Fruit fly (Drosophila melanogaster): ENCODE measurements around the gene Daxx.

Daxx gene

DNA sequence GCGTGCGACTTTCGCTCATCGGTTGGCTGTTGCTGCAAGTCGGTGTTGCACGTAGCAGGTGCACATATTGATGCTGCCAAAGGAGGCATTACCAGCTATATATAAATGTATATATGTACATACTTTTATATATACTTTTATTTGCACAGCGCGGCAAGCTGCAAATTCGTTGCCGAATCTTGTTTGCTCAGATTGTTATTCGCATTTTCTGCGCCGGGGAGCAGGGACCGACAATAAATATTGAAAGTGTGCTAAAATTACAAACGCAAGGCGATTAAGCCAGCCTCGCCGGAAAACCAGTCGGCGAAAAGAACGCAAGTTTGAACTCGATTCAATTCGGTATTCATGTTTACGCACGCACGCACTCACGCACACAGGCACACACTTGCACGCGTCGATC, 15.9 kb upstream of the Daxx start:
- TF ChIP-seq h (optimal IDR thresholded peaks at IDR 0.05) (no peak), psq (optimal IDR thresholded peaks at IDR 0.05) (no peak), Sin3A (optimal IDR thresholded peaks at IDR 0.05) (no peak), Myc (optimal IDR thresholded peaks at IDR 0.05) (no peak), insv (optimal IDR thresholded peaks at IDR 0.05) (no peak), ttk (optimal IDR thresholded peaks at IDR 0.05) (no peak)

DNA sequence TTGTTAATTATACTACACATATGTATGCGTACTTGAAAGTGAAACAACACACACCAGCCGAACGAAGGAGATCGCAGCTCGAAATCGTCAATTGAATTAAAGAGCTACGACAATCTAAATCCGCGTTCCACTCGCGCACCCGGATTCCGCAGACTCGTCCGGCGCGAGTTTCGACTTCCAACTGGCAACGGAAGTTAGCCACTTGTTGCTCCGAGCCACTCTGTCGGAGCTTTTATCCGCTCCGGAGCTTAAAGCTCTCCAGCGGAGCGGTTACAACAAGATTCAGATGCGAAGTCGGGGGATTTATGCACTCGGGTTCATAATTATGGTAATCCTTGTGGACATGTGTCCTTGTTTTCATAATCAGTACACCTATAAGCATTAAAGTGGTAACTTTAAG, 15.2 kb upstream of the Daxx start, which contains the start of gene Rchy1:
TSS of gene Rchy1 (minus strand) at position 173 of the 400 bp plus-strand sequence.
- TF ChIP-seq psq (optimal IDR thresholded peaks at IDR 0.05) (no peak), ttk (optimal IDR thresholded peaks at IDR 0.05) (no peak), h (optimal IDR thresholded peaks at IDR 0.05) (no peak), insv (optimal IDR thresholded peaks at IDR 0.05) (no peak)

DNA sequence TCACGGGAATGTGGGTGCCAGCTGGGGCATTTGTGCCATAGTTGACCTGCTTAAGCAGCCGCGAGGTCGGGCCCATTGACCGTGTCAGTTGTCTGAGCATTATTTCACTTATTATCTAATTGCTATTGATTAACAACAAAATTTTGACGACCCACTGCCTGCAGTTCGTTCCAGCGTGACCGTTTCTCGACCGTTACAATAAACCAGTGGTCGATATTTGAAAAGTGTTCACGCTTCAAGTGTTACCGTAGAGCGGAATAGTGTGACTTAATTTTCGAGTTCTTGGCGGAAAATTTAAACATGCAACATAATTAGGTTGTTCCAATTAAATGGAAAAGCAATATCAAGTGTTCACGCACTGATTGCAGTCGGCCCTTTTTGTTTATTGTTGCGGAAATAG, 13.2 kb upstream of the Daxx start, which contains the start of gene HemK1:
TSS of gene HemK1 (minus strand) at position 190 of the 400 bp plus-strand sequence.
- no peak for TF ChIP-seq h (optimal IDR thresholded peaks at IDR 0.05)
- no peak for TF ChIP-seq psq (optimal IDR thresholded peaks at IDR 0.05)
- TF ChIP-seq Sin3A (optimal IDR thresholded peaks at IDR 0.05) = no peak
- TF ChIP-seq Myc (optimal IDR thresholded peaks at IDR 0.05) = no peak
- TF ChIP-seq insv (optimal IDR thresholded peaks at IDR 0.05) = no peak
- TF ChIP-seq ttk (optimal IDR thresholded peaks at IDR 0.05) = no peak

DNA sequence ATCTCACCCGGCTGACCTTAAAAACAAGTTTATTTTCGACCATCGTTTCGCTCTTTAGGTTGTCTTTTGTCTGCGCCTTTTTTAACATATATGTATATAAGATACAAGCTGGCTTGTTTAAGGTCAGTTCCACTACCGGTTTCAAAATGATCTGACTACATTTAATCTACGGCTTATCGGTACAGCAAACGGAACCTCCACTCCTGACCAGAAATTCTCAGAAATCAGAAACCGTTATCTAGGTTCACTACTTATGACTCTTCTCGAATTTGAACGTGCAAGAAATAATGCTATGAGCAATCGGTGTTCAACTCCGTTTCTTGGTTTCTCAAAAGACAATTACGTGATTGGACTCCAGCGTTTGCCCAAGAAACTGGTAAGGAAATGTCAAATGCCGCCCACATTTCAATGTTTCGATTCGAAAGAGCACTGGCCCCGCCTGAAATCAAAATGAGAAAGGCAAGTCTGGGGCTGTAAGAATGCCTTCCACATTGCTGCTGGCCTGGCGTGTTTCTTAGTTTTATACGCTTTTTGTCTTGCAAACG, 10.6 kb upstream of the Daxx start:
- TF ChIP-seq ttk (optimal IDR thresholded peaks at IDR 0.05) = no peak
- TF ChIP-seq h (optimal IDR thresholded peaks at IDR 0.05) = no peak
- no peak for TF ChIP-seq Sin3A (optimal IDR thresholded peaks at IDR 0.05)
- TF ChIP-seq psq (optimal IDR thresholded peaks at IDR 0.05) = no peak
- no peak for TF ChIP-seq insv (optimal IDR thresholded peaks at IDR 0.05)
- TF ChIP-seq Myc (optimal IDR thresholded peaks at IDR 0.05) = no peak

DNA sequence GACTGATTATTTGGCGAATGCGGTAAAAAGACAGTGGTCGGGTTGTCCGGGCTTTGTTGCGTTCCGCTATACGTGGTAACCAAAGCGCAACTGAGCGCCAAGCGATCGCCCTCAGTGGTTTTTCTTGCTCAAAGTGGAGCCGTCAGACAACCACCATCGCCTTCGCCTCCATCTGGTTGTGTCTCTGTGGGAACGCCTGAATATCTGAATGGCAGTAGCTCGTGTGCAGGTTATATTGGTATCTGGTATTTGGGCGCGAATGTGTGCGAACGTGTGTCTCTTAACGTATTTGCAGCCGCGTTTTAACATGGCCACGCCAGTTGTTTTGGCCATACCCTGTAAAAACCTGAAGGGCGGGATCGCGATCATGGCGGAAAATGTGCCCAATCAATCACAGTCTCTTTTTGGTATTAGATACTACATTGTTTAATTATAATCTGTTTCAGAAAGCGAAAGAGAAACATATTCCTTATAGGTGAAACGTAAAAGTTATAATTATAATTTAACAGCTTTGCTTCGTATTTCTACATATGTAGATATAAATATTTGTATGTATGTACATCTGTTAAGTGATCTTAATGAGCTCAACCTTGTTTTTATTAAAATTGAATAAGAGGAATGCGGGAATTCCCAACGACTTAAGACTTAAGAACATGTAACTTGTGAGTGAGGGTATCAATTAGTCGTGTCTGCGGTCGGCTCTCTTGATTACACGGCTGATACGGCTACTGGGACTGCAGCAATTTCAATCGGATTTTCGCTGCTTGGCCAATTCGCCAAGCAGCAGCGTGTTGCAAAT, 8.6 kb upstream of the Daxx start:
- TF ChIP-seq Sin3A (optimal IDR thresholded peaks at IDR 0.05) (no peak), Myc (optimal IDR thresholded peaks at IDR 0.05) (no peak), insv (optimal IDR thresholded peaks at IDR 0.05) (no peak), ttk (optimal IDR thresholded peaks at IDR 0.05) (no peak), h (optimal IDR thresholded peaks at IDR 0.05) (no peak)

DNA sequence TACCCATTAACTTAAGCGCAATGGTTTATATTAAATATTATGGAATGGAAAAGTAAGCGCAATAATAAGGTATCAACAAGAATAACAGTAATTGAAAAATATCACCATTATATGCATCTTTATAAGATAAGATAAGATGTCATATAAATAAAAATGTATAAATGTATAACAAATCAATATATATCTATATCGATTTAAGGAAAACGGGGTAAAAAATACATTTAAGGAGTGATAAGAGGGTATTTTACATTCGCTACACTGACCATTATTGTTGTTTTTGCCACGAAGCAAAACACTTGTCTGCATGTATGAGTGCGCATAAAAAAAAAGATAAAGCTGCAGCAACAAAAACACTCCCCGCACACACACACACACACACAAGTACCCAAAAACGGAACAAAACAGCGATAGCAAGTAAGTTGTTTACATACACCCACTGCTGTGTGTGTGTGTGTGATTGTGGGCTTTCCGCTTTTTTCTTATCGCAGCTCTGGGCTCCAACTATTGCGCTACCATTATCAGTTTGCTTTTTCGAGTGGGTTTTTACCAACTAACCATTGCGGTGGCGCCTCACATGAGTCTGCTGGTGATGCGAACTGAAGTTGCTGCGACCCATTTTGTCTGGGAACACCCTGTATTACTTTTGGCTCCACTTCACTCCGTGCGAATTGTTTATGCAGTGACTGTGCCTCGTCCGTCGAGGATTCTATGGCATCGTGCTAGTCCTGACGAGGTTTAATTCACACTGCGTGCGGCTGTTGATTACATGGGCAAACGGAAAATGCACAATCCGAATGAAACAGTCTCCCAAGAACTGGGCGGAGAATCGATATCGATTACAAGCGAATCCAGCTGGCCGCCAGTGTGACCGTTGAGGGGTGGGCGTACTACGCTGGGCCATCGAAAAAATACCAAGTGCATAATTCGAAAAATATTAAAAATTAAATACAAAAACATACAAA, 7.4 kb upstream of the Daxx start, which contains the start of gene mmy:
TSS of gene mmy (minus strand) at position 829 of the 962 bp plus-strand sequence.
- TF ChIP-seq psq (optimal IDR thresholded peaks at IDR 0.05) (no peak), h (optimal IDR thresholded peaks at IDR 0.05) (no peak), Myc (optimal IDR thresholded peaks at IDR 0.05) (no peak), insv (optimal IDR thresholded peaks at IDR 0.05) (no peak), ttk (optimal IDR thresholded peaks at IDR 0.05) (no peak), Sin3A (optimal IDR thresholded peaks at IDR 0.05) (no peak)

DNA sequence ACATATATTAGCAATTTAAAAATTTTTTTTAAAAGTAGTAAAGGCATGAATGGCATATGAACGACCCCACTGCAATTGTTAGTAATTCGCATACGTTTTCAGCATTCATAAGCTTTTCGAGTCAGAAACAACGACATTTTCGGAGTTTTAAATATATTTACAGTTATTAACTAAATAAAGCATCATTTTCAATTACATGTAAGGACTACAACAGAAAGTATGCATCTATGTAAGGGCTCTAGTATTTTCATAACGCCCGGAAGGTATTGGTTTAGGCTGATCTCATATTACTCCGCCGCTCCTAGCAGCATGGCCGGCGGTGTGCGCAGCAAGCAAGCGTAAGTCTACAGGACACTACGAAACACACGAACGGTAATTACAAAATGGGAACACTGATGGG, 6.4 kb upstream of the Daxx start:
- TF ChIP-seq h (optimal IDR thresholded peaks at IDR 0.05) (no peak), ttk (optimal IDR thresholded peaks at IDR 0.05) (no peak), Sin3A (optimal IDR thresholded peaks at IDR 0.05) (no peak), psq (optimal IDR thresholded peaks at IDR 0.05) (no peak), insv (optimal IDR thresholded peaks at IDR 0.05) (no peak), Myc (optimal IDR thresholded peaks at IDR 0.05) (no peak)

DNA sequence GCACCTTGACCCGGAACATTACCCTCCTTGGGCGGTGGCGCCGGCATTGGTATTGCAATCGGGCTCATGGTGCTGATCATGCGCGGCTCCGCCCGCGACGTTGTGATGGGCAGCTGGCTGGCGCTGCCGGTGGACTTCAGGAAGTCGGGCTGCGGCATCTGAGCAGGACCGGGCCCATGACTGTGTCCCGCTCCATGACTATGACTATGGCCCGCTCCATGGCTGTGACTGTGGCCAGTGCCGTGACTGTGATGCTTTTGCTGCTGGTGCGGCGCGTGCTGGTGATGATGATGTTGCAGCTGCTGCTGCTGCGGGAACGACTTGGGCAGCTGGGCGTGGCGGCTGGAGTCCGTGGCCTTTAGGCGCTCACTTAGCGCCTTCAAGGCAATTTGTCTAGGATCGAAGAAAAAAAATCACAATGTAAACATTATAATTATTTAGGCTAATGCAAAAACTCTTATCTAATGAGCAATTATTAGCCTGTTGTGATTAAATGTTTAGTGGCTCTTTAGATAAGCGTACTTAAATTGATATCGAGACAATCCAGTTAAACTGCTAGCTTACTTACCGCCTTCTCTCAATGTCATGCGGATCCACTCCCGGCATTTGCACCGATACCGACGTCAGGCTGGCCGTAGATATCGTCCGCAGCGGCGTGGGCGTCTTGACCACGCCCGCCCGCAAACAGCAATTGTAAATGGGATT, 5.7 kb upstream of the Daxx start:
- no peak for TF ChIP-seq ttk (optimal IDR thresholded peaks at IDR 0.05)
- no peak for TF ChIP-seq Sin3A (optimal IDR thresholded peaks at IDR 0.05)
- TF ChIP-seq insv (optimal IDR thresholded peaks at IDR 0.05) = no peak
- no peak for TF ChIP-seq Myc (optimal IDR thresholded peaks at IDR 0.05)
- no peak for TF ChIP-seq h (optimal IDR thresholded peaks at IDR 0.05)
- TF ChIP-seq psq (optimal IDR thresholded peaks at IDR 0.05) = no peak

DNA sequence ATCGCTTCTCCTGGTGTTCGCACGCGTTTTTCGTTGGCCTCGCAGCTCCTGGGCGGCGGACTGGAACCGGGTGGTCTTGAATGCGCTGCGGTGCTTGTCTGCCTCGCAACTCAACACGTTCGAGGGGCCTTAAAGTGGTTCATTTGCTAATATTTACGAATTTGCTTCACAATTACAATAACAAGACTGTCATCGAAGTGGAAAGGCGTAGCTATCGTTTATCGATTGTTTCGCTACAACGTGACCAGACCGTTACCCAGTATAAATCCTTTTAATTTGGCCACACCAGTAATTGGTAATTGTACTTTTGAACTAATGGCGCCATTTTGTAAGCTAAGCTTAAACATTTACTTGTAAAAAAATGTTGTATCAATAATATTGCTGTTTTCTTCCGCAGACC, 4.0 kb upstream of the Daxx start, which contains the start of gene CG9536:
TSS of gene CG9536 (minus strand) at position 223 of the 400 bp plus-strand sequence.
- TF ChIP-seq Sin3A (optimal IDR thresholded peaks at IDR 0.05) = no peak
- TF ChIP-seq h (optimal IDR thresholded peaks at IDR 0.05) = no peak
- TF ChIP-seq ttk (optimal IDR thresholded peaks at IDR 0.05) = no peak
- TF ChIP-seq Myc (optimal IDR thresholded peaks at IDR 0.05) = no peak
- TF ChIP-seq insv (optimal IDR thresholded peaks at IDR 0.05) = no peak
- no peak for TF ChIP-seq psq (optimal IDR thresholded peaks at IDR 0.05)

DNA sequence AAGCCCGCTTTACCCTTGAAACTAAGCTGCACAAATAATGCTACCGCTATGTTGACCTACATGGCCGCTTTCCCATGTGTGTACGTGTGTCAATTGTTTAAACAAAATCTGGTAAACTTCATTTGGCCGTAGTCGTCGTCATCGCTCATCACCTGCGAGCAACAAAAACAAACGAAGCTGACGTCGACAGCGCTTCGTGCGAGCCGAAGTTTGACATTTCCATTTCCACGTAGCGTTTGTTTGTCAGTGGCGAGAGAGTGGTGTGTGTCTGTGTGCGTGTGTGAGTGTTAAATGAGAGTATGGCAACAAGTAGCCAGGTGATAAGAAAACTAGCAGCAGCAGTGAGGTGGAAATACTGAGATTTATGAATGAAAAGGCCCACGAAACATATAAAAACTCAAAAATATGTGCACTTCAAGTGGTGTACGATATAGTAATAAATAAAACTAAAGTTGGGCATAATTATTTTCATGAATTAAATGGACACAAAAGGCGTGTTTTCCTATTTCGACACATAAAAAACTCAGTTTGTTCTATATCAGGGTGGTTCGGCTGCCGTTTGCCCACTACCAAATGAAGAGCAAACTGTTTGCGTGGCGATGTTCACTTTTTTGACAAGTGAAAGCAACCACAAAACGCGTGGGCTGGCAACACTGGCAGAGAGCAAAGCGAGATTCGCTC, 1.4 kb upstream of the Daxx start:
- TF ChIP-seq ttk (optimal IDR thresholded peaks at IDR 0.05) (no peak), Sin3A (optimal IDR thresholded peaks at IDR 0.05) (no peak), Myc (optimal IDR thresholded peaks at IDR 0.05) (no peak), psq (optimal IDR thresholded peaks at IDR 0.05) (no peak), insv (optimal IDR thresholded peaks at IDR 0.05) (no peak), h (optimal IDR thresholded peaks at IDR 0.05) (no peak)

Data from Kc167 (cell line).